Worm (Caenorhabditis elegans): ENCODE measurements around the gene W08F4.5.
A peak's percentile ranks its signal among the peaks of the same experiment; 100 is the strongest.

Gene W08F4.5

ce11 chrII:605267-605666 is 36.6 kb upstream of the W08F4.5 start, which contains the start of gene W04H10.2:
Gene W04H10.2, plus strand, starts transcription at chrII:605567.
- TF ChIP-seq aly-2 (tag; optimal IDR thresholded peaks at IDR 0.05) (no peak), ceh-82 (tag; optimal IDR thresholded peaks at IDR 0.05) (no peak), nhr-6 (tag; optimal IDR thresholded peaks at IDR 0.05) (no peak)

- TF ChIP-seq sma-3 (GFP tag; optimal IDR thresholded peaks at IDR 0.05) = no peak
- TF ChIP-seq elt-3 (tag; optimal IDR thresholded peaks at IDR 0.05) = no peak
- no peak for TF ChIP-seq elt-1 (tag; optimal IDR thresholded peaks at IDR 0.05)
- no peak for TF ChIP-seq blmp-1 (tag; optimal IDR thresholded peaks at IDR 0.05; ENCODE audit: insufficient read depth)
- no peak for TF ChIP-seq skn-1 (tag; optimal IDR thresholded peaks at IDR 0.05)
- peak; percentile 43 for TF ChIP-seq gmeb-1 (tag; optimal IDR thresholded peaks at IDR 0.05)
- peak; percentile 92 for TF ChIP-seq C34F6.9 (tag; optimal IDR thresholded peaks at IDR 0.05)
- TF ChIP-seq peb-1 (tag; optimal IDR thresholded peaks at IDR 0.05) = no peak
- peak; percentile 28 for TF ChIP-seq F13H6.1 (tag; optimal IDR thresholded peaks at IDR 0.05)
- TF ChIP-seq Y55F3AM.14 (GFP tag; optimal IDR thresholded peaks at IDR 0.05) = no peak
- TF ChIP-seq mbf-1 (tag; optimal IDR thresholded peaks at IDR 0.05) = no peak
- peak in 1 of 2 experiments; percentile 66 for TF ChIP-seq mdl-1 (tag; optimal IDR thresholded peaks at IDR 0.05)
- TF ChIP-seq ceh-82 (tag; optimal IDR thresholded peaks at IDR 0.05) = no peak
- TF ChIP-seq nhr-25 (tag; optimal IDR thresholded peaks at IDR 0.05) = peak; percentile 48
- TF ChIP-seq lin-13 (GFP tag; optimal IDR thresholded peaks at IDR 0.05) = peak; percentile 45
- no peak for TF ChIP-seq nhr-10 (tag; optimal IDR thresholded peaks at IDR 0.05)
- TF ChIP-seq alr-1 (tag; optimal IDR thresholded peaks at IDR 0.05) = no peak
- no peak for TF ChIP-seq aly-2 (tag; optimal IDR thresholded peaks at IDR 0.05)
- peak; percentile 69 for TF ChIP-seq sem-4 (tag; optimal IDR thresholded peaks at IDR 0.05)
- TF ChIP-seq unc-62 (GFP tag; optimal IDR thresholded peaks at IDR 0.05) = no peak
- TF ChIP-seq unc-39 (tag; optimal IDR thresholded peaks at IDR 0.05) = no peak
- peak in 1 of 2 experiments; percentile 77 for TF ChIP-seq lsy-2 (tag; optimal IDR thresholded peaks at IDR 0.05)
- TF ChIP-seq sma-9 (GFP tag; optimal IDR thresholded peaks at IDR 0.05) = peak; percentile 54
- no peak for TF ChIP-seq sma-9 (tag; optimal IDR thresholded peaks at IDR 0.05)
- TF ChIP-seq fos-1 (tag; optimal IDR thresholded peaks at IDR 0.05) = peak; percentile 37
- no peak for TF ChIP-seq dmd-4 (tag; optimal IDR thresholded peaks at IDR 0.05)
- TF ChIP-seq nhr-11 (tag; optimal IDR thresholded peaks at IDR 0.05) = no peak
- TF ChIP-seq nhr-129 (tag; optimal IDR thresholded peaks at IDR 0.05) = peak; percentile 84
- no peak for TF ChIP-seq nhr-23 (tag; optimal IDR thresholded peaks at IDR 0.05)
- no peak for TF ChIP-seq nhr-77 (tag; optimal IDR thresholded peaks at IDR 0.05)
- no peak for TF ChIP-seq lin-11 (tag; optimal IDR thresholded peaks at IDR 0.05)
- peak; percentile 62 for TF ChIP-seq lin-39 (tag; optimal IDR thresholded peaks at IDR 0.05)
- no peak for TF ChIP-seq nhr-237 (tag; optimal IDR thresholded peaks at IDR 0.05)
- TF ChIP-seq ama-1 (optimal IDR thresholded peaks at IDR 0.05) = no peak
- TF ChIP-seq unc-55 (GFP tag; optimal IDR thresholded peaks at IDR 0.05) = peak; percentile 84
- TF ChIP-seq snpc-4 (tag; optimal IDR thresholded peaks at IDR 0.05) = peak; percentile 84
- no peak for TF ChIP-seq R02D3.7 (tag; optimal IDR thresholded peaks at IDR 0.05)
- no peak for TF ChIP-seq ztf-11 (tag; optimal IDR thresholded peaks at IDR 0.05)
- peak; percentile 79 for TF ChIP-seq mab-5 (tag; optimal IDR thresholded peaks at IDR 0.05)
- TF ChIP-seq egl-27 (tag; optimal IDR thresholded peaks at IDR 0.05) = no peak
- TF ChIP-seq crh-2 (tag; optimal IDR thresholded peaks at IDR 0.05) = peak; percentile 42
Measured at ce11 chrII:602969-603368, 34.3 kb upstream of the W08F4.5 start.

- no peak for TF ChIP-seq crh-2 (tag; optimal IDR thresholded peaks at IDR 0.05)
Measured at ce11 chrII:602020-602419, 33.3 kb upstream of the W08F4.5 start, which contains the start of gene nhl-3. Gene nhl-3, minus strand, starts transcription at chrII:602120.

- TF ChIP-seq gmeb-1 (tag; optimal IDR thresholded peaks at IDR 0.05) (peak; percentile 32), egl-27 (tag; optimal IDR thresholded peaks at IDR 0.05) (peak; percentile 49), C34F6.9 (tag; optimal IDR thresholded peaks at IDR 0.05) (peak; percentile 70), mab-5 (tag; optimal IDR thresholded peaks at IDR 0.05) (peak; percentile 21), crh-2 (tag; optimal IDR thresholded peaks at IDR 0.05) (peak; percentile 58), nhr-129 (tag; optimal IDR thresholded peaks at IDR 0.05) (peak; percentile 74), mdl-1 (tag; optimal IDR thresholded peaks at IDR 0.05) (peak; percentile 10 to 67), elt-1 (tag; optimal IDR thresholded peaks at IDR 0.05) (no peak), sma-9 (GFP tag; optimal IDR thresholded peaks at IDR 0.05) (peak; percentile 78), sma-9 (tag; optimal IDR thresholded peaks at IDR 0.05) (no peak), Y55F3AM.14 (GFP tag; optimal IDR thresholded peaks at IDR 0.05) (no peak), unc-55 (GFP tag; optimal IDR thresholded peaks at IDR 0.05) (peak; percentile 79), nhr-23 (tag; optimal IDR thresholded peaks at IDR 0.05) (no peak), lsy-2 (tag; optimal IDR thresholded peaks at IDR 0.05) (peak in 1 of 2 experiments; percentile 65)
Measured at ce11 chrII:601305-601704, 32.6 kb upstream of the W08F4.5 start.
